Fruit fly (Drosophila melanogaster): Measurements from ENCODE around the gene CG11537.

CG11537 gene

DNA sequence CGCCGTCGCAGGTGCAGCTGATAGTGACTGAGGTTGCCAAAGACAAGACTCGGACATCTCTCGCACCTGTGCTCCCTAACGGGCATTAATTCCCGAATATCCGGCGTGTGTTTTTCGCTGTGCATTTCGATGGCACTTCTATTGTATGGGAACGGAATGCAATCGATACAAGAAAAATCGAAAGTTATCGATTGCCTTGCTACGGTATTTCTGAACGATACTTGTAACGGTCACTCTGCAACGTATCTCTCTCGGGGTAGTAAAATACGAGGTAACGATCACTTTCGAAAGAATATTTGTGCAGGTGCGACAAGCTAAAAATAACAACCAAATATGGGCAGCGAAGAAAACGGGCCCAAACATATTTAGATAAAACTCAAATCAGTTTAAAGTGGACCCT is 21.7 kb upstream of the CG11537 start, which contains the start of gene CG32280 (continued):
- no peak for TF ChIP-seq CG16815 (GFP tag; optimal IDR thresholded peaks at IDR 0.05)
- TF ChIP-seq Xbp1 (GFP tag; optimal IDR thresholded peaks at IDR 0.05) = peak; percentile 13
- TF ChIP-seq run (tag; optimal IDR thresholded peaks at IDR 0.05) = no peak
- TF ChIP-seq usp (GFP tag; optimal IDR thresholded peaks at IDR 0.05) = no peak
- TF ChIP-seq dmrt11E (tag; optimal IDR thresholded peaks at IDR 0.05) = no peak
- peak; percentile 84 for TF ChIP-seq MESR4 (GFP tag; optimal IDR thresholded peaks at IDR 0.05)
- TF ChIP-seq Antp (GFP tag; optimal IDR thresholded peaks at IDR 0.05) = peak; percentile 35
- no peak for TF ChIP-seq otp (GFP tag; IDR thresholded peaks at IDR 0.05)
- peak; percentile 69 for TF ChIP-seq pfk (GFP tag; optimal IDR thresholded peaks at IDR 0.05)
- peak; percentile 50 for TF ChIP-seq vvl (GFP tag; IDR thresholded peaks at IDR 0.05)
- TF ChIP-seq salm (tag; optimal IDR thresholded peaks at IDR 0.05) = no peak
- TF ChIP-seq cwo (GFP tag; optimal IDR thresholded peaks at IDR 0.05) = no peak
- no peak for TF ChIP-seq Nf-YB (GFP tag; optimal IDR thresholded peaks at IDR 0.05)
- TF ChIP-seq insv (GFP tag; optimal IDR thresholded peaks at IDR 0.05) = peak in 1 of 2 experiments; percentile 11
- no peak for TF ChIP-seq fd64A (GFP tag; optimal IDR thresholded peaks at IDR 0.05)
- peak; percentile 72 for TF ChIP-seq CG15514 (GFP tag; optimal IDR thresholded peaks at IDR 0.05)
- TF ChIP-seq CG13424 (tag; optimal IDR thresholded peaks at IDR 0.05) = no peak
- 0 out of 3 replicates have a peak, but pooled peaks have one; percentile 12 for TF ChIP-seq CG17361 (GFP tag; IDR thresholded peaks at IDR 0.05)
- peak; percentile 46 for TF ChIP-seq CG12155 (GFP tag; optimal IDR thresholded peaks at IDR 0.05)
- TF ChIP-seq CG8290 (GFP tag; optimal IDR thresholded peaks at IDR 0.05) = peak; percentile 19
- no peak for TF ChIP-seq CG8290 (tag; optimal IDR thresholded peaks at IDR 0.05)
- peak; percentile 17 for TF ChIP-seq D19A (tag; optimal IDR thresholded peaks at IDR 0.05)
- 0 out of 2 replicates have a peak, but pooled peaks have one; percentile 7 for TF ChIP-seq ttk (GFP tag; IDR thresholded peaks at IDR 0.05)
- no peak for TF ChIP-seq CG31224 (GFP tag; IDR thresholded peaks at IDR 0.05)
- no peak for TF ChIP-seq tap (tag; optimal IDR thresholded peaks at IDR 0.05)
- TF ChIP-seq wor (GFP tag; IDR thresholded peaks at IDR 0.05) = no peak
- peak; percentile 81 for TF ChIP-seq sna (GFP tag; IDR thresholded peaks at IDR 0.05; ENCODE audit: partially characterized antibody)
- peak; percentile 21 for TF ChIP-seq jumu (GFP tag; optimal IDR thresholded peaks at IDR 0.05)
- TF ChIP-seq Fer2 (tag; optimal IDR thresholded peaks at IDR 0.05) = no peak
- no peak for TF ChIP-seq ranshi (GFP tag; IDR thresholded peaks at IDR 0.05)
- TF ChIP-seq D19B (GFP tag; optimal IDR thresholded peaks at IDR 0.05) = peak; percentile 22
- TF ChIP-seq Ptx1 (GFP tag; IDR thresholded peaks at IDR 0.05) = peak; percentile 25; the same call in 1 of the 2 replicates
- TF ChIP-seq CG30020 (tag; optimal IDR thresholded peaks at IDR 0.05) = peak; percentile 31
- no peak for TF ChIP-seq CG11093 (GFP tag; IDR thresholded peaks at IDR 0.05)
- TF ChIP-seq CG33557 (GFP tag; optimal IDR thresholded peaks at IDR 0.05) = no peak
- peak; percentile 82 for TF ChIP-seq MBD-R2 (GFP tag; IDR thresholded peaks at IDR 0.05)
- no peak for TF ChIP-seq CG9876 (GFP tag; optimal IDR thresholded peaks at IDR 0.05)
- TF ChIP-seq Adf1 (GFP tag; IDR thresholded peaks at IDR 0.05) = 0 out of 2 replicates have a peak, but pooled peaks have one; percentile 12
- TF ChIP-seq CG16779 (GFP tag; IDR thresholded peaks at IDR 0.05) = no peak
- TF ChIP-seq CG6683 (GFP tag; optimal IDR thresholded peaks at IDR 0.05) = peak; percentile 10
- TF ChIP-seq HmgZ (tag; optimal IDR thresholded peaks at IDR 0.05) = peak; percentile 59
- TF ChIP-seq ato (GFP tag; IDR thresholded peaks at IDR 0.05; ENCODE audit: partially characterized antibody) = peak; percentile 85
- TF ChIP-seq pb (GFP tag; optimal IDR thresholded peaks at IDR 0.05) = peak; percentile 7
- peak; percentile 33 for TF ChIP-seq Max (GFP tag; optimal IDR thresholded peaks at IDR 0.05)
- peak; percentile 43; the same call in 1 of the 2 replicates for TF ChIP-seq Rfx (GFP tag; IDR thresholded peaks at IDR 0.05)
- peak; percentile 82 for TF ChIP-seq Dll (GFP tag; IDR thresholded peaks at IDR 0.05; ENCODE audit: partially characterized antibody)
- peak; percentile 91 for TF ChIP-seq CG13287 (GFP tag; IDR thresholded peaks at IDR 0.05; ENCODE audit: partially characterized antibody)
- TF ChIP-seq tio (GFP tag; optimal IDR thresholded peaks at IDR 0.05) = no peak
- peak; percentile 58; the same call in 1 of the 2 replicates for TF ChIP-seq sob (GFP tag; IDR thresholded peaks at IDR 0.05)
- TF ChIP-seq mirr (GFP tag; optimal IDR thresholded peaks at IDR 0.05) = peak; percentile 0
- TF ChIP-seq Opbp (GFP tag; IDR thresholded peaks at IDR 0.05; ENCODE audit: partially characterized antibody) = peak; percentile 87; the same call in 2 of the 3 replicates

Data from whole organism, embryonic.